Fruit fly (Drosophila melanogaster) whole organism, embryonic: ENCODE data around the gene Ppt1.

Experiments used
- ATbp ChIP-seq: fragments of 200-800 bp; sonication (Bioruptor generic); optimal IDR thresholded peaks from 2 replicates; lab custom pipeline; 2017; ENCODE audit warnings: missing biosample characterization, mild to moderate bottlenecking, missing genetic modification characterization, missing genetic modification reagents
- Blimp-1 ChIP-seq: fragments of 200-800 bp; sonication (Bioruptor generic); optimal IDR thresholded peaks from 3 replicates; lab custom pipeline; 2018; ENCODE audit warnings: missing biosample characterization, missing genetic modification characterization, mild to moderate bottlenecking, moderate library complexity, missing genetic modification reagents
- CG10147 ChIP-seq: fragments of 200-800 bp; sonication (Bioruptor generic); optimal IDR thresholded peaks from 2 replicates; lab custom pipeline; 2019; ENCODE audit warnings: missing biosample characterization, mild to moderate bottlenecking, missing genetic modification characterization, moderate library complexity
- CG10274 ChIP-seq: fragments of 200-800 bp; sonication (Bioruptor generic); optimal IDR thresholded peaks from 3 replicates; lab custom pipeline; 2017; ENCODE audit warnings: missing biosample characterization, mild to moderate bottlenecking, missing genetic modification characterization
- CG11560 ChIP-seq: fragments of 200-800 bp; sonication (Bioruptor generic); IDR thresholded peaks from 3 replicates; pipeline ENCODE4 v1.3.6; 2022; ENCODE audit warnings: missing biosample characterization, missing genetic modification characterization
- CG11695 ChIP-seq: fragments of 200-800 bp; sonication (Bioruptor generic); IDR thresholded peaks from 3 replicates; pipeline ENCODE4 v1.3.6; 2022; ENCODE audit warnings: missing biosample characterization, missing genetic modification characterization
- CG14860 ChIP-seq: fragments of 200-800 bp; sonication (Bioruptor generic); IDR thresholded peaks from 3 replicates; pipeline ENCODE4 v1.3.6; 2022; ENCODE audit warnings: missing biosample characterization, missing genetic modification characterization; ENCODE audit not compliant: partially characterized antibody
- CG16863 ChIP-seq: fragments of 200-800 bp; sonication (Bioruptor generic); optimal IDR thresholded peaks from 3 replicates; lab custom pipeline; 2016; ENCODE audit warnings: missing biosample characterization, missing genetic modification characterization
- CG17186 ChIP-seq: fragments of 200-800 bp; sonication (Bioruptor generic); optimal IDR thresholded peaks from 3 replicates; lab custom pipeline; 2017; ENCODE audit warnings: missing biosample characterization, missing genetic modification reagents, missing genetic modification characterization
- CG1792 ChIP-seq: fragments of 200-800 bp; sonication (Bioruptor generic); optimal IDR thresholded peaks from 2 replicates; lab custom pipeline; 2016; ENCODE audit warnings: missing biosample characterization, missing genetic modification characterization
- CG2120 ChIP-seq: fragments of 200-800 bp; sonication (Bioruptor generic); optimal IDR thresholded peaks from 3 replicates; lab custom pipeline; 2016; ENCODE audit warnings: missing biosample characterization, missing genetic modification characterization
- CG31365 ChIP-seq: fragments of 200-800 bp; sonication (Bioruptor generic); optimal IDR thresholded peaks from 2 replicates; lab custom pipeline; 2018; ENCODE audit warnings: missing biosample characterization, mild to moderate bottlenecking, missing genetic modification characterization
- CG6272 ChIP-seq: fragments of 200-800 bp; sonication (Bioruptor generic); IDR thresholded peaks from 2 replicates; pipeline ENCODE4 v1.3.6; 2022; ENCODE audit warnings: missing biosample characterization, missing genetic modification characterization
- CG6654 ChIP-seq: fragments of 200-800 bp; sonication (Bioruptor generic); optimal IDR thresholded peaks from 2 replicates; lab custom pipeline; 2017; ENCODE audit warnings: missing biosample characterization, mild to moderate bottlenecking, missing genetic modification characterization
- CG7271 ChIP-seq: fragments of 200-800 bp; sonication (Bioruptor generic); optimal IDR thresholded peaks from 2 replicates; lab custom pipeline; 2018; ENCODE audit warnings: missing biosample characterization, mild to moderate bottlenecking, missing genetic modification characterization, moderate library complexity
- CG8944 ChIP-seq: fragments of 200-800 bp; sonication (Bioruptor generic); optimal IDR thresholded peaks from 3 replicates; lab custom pipeline; 2016; ENCODE audit warnings: missing biosample characterization, missing genetic modification characterization
- Chrac-16 ChIP-seq: fragments of 200-800 bp; sonication (Bioruptor generic); optimal IDR thresholded peaks from 3 replicates; lab custom pipeline; 2016; ENCODE audit warnings: missing biosample characterization, missing genetic modification characterization
- Dll ChIP-seq: fragments of 200-800 bp; sonication (Bioruptor generic); IDR thresholded peaks from 4 replicates; pipeline ENCODE4 v1.3.6; 2022; ENCODE audit warnings: missing biosample characterization, missing genetic modification characterization; ENCODE audit not compliant: partially characterized antibody
- Eip74EF ChIP-seq, 2 experiments: fragments of 200-800 bp in 1 of 2; fragments of >200 bp in 1 of 2; sonication (Bioruptor generic) in 1 of 2; optimal IDR thresholded peaks; 2 replicates each; lab custom pipeline; 2017 to 2019; ENCODE audit warnings: missing biosample characterization in 2 of 2, missing genetic modification characterization in 2 of 2, mild to moderate bottlenecking in 1 of 2, moderate library complexity in 1 of 2
- Ets65A ChIP-seq: fragments of 200-800 bp; sonication (Bioruptor generic); peaks from one replicate; lab custom pipeline; 2016; ENCODE audit warnings: missing biosample characterization, missing genetic modification characterization
- HHEX ChIP-seq: fragments of 200-800 bp; sonication (Bioruptor generic); optimal IDR thresholded peaks from 3 replicates; lab custom pipeline; 2017; ENCODE audit warnings: missing biosample characterization, mild to moderate bottlenecking, missing genetic modification characterization, missing genetic modification reagents
- Hey ChIP-seq: fragments of 200-800 bp; sonication (Bioruptor generic); optimal IDR thresholded peaks from 3 replicates; lab custom pipeline; 2018; ENCODE audit warnings: missing biosample characterization, mild to moderate bottlenecking, missing genetic modification characterization
- Nf-YC ChIP-seq: fragments of 200-800 bp; optimal IDR thresholded peaks from 3 replicates; lab custom pipeline; 2019; ENCODE audit warnings: missing biosample characterization, mild to moderate bottlenecking, missing genetic modification characterization, moderate library complexity
- Oaz ChIP-seq: fragments of 200-800 bp; sonication (Bioruptor generic); IDR thresholded peaks from 2 replicates; pipeline ENCODE4 v1.3.6; 2022; ENCODE audit warnings: missing biosample characterization, missing genetic modification characterization
- Oli ChIP-seq: fragments of 200-800 bp; sonication (Bioruptor generic); optimal IDR thresholded peaks from 2 replicates; lab custom pipeline; 2018; ENCODE audit warnings: missing biosample characterization, mild to moderate bottlenecking, missing genetic modification characterization, moderate library complexity
- Rx ChIP-seq: fragments of 200-800 bp; sonication (Bioruptor generic); IDR thresholded peaks from 2 replicates; pipeline ENCODE4 v1.3.6; 2022; ENCODE audit warnings: missing biosample characterization, missing genetic modification characterization
- Xbp1 ChIP-seq: fragments of 200-800 bp; sonication (Bioruptor generic); optimal IDR thresholded peaks from 3 replicates; lab custom pipeline; 2016; ENCODE audit warnings: missing biosample characterization, mild to moderate bottlenecking, missing genetic modification characterization
- YL-1 ChIP-seq: fragments of 200-800 bp; sonication (Bioruptor generic); optimal IDR thresholded peaks from 3 replicates; lab custom pipeline; 2017; ENCODE audit warnings: missing biosample characterization, mild to moderate bottlenecking, missing genetic modification characterization
- ab ChIP-seq: fragments of 200-800 bp; sonication (Bioruptor generic); optimal IDR thresholded peaks from 2 replicates; lab custom pipeline; 2016; ENCODE audit warnings: missing biosample characterization, missing genetic modification characterization
- bbx ChIP-seq: fragments of 200-800 bp; sonication (Bioruptor generic); IDR thresholded peaks from 2 replicates; pipeline ENCODE4 v1.3.6; 2022; ENCODE audit warnings: missing biosample characterization, missing genetic modification characterization; ENCODE audit not compliant: partially characterized antibody
- br ChIP-seq: fragments of >200 bp; optimal IDR thresholded peaks from 2 replicates; lab custom pipeline; 2017
- chinmo ChIP-seq: fragments of 200-800 bp; sonication (Bioruptor generic); IDR thresholded peaks from 4 replicates; pipeline ENCODE4 v1.3.6; 2022; ENCODE audit warnings: missing biosample characterization, missing genetic modification characterization; ENCODE audit not compliant: partially characterized antibody
- en ChIP-seq: fragments of 200-800 bp; sonication (Bioruptor generic); optimal IDR thresholded peaks from 2 replicates; lab custom pipeline; 2016; ENCODE audit warnings: missing biosample characterization, missing genetic modification characterization
- fru ChIP-seq: fragments of >200 bp; optimal IDR thresholded peaks from 2 replicates; lab custom pipeline; 2017
- hth ChIP-seq: fragments of >200 bp; optimal IDR thresholded peaks from 2 replicates; lab custom pipeline; 2017; ENCODE audit warnings: inconsistent platforms
- jigr1 ChIP-seq: fragments of 200-800 bp; sonication (Bioruptor generic); IDR thresholded peaks from 3 replicates; pipeline ENCODE4 v1.3.6; 2022; ENCODE audit warnings: missing biosample characterization, missing genetic modification characterization
- kah ChIP-seq: fragments of 200-800 bp; sonication (Bioruptor generic); optimal IDR thresholded peaks from 2 replicates; lab custom pipeline; 2018; ENCODE audit warnings: missing biosample characterization, mild to moderate bottlenecking, missing genetic modification characterization
- lov ChIP-seq, 2 experiments: fragments of 200-800 bp in 1 of 2; fragments of >200 bp in 1 of 2; sonication (Bioruptor generic) in 1 of 2; IDR thresholded peaks in 1 of 2; optimal IDR thresholded peaks in 1 of 2; 2 replicates in 1 of 2; 3 replicates in 1 of 2; pipeline versions ENCODE4 v1.3.6 to Lab custom; 2017 to 2022; ENCODE audit warnings: missing biosample characterization in 1 of 2, missing genetic modification characterization in 1 of 2
- nau ChIP-seq: fragments of 200-800 bp; sonication (Bioruptor generic); optimal IDR thresholded peaks from 3 replicates; lab custom pipeline; 2017; ENCODE audit warnings: missing biosample characterization, mild to moderate bottlenecking, missing genetic modification characterization, missing genetic modification reagents
- nerfin-2 ChIP-seq: fragments of 200-800 bp; sonication (Bioruptor generic); IDR thresholded peaks from 2 replicates; pipeline ENCODE4 v1.3.6; 2022; ENCODE audit warnings: missing biosample characterization, missing genetic modification characterization; ENCODE audit not compliant: partially characterized antibody
- pnt ChIP-seq: fragments of 200-800 bp; sonication (Bioruptor generic); optimal IDR thresholded peaks from 3 replicates; lab custom pipeline; 2016; ENCODE audit warnings: missing biosample characterization, missing genetic modification characterization
- sc ChIP-seq, 3 experiments: fragments of >200 bp in 2 of 3; fragments of 200-800 bp in 1 of 3; sonication (Bioruptor generic) in 1 of 3; optimal IDR thresholded peaks; 2 replicates in 2 of 3; 3 replicates in 1 of 3; lab custom pipeline; 2017; ENCODE audit warnings: mild to moderate bottlenecking in 1 of 3, missing biosample characterization in 1 of 3, missing genetic modification characterization in 1 of 3, missing genetic modification reagents in 1 of 3
- sd ChIP-seq: fragments of 200-800 bp; sonication (Bioruptor generic); optimal IDR thresholded peaks from 3 replicates; lab custom pipeline; 2018; ENCODE audit warnings: missing biosample characterization, mild to moderate bottlenecking, missing genetic modification characterization, moderate library complexity
- z ChIP-seq: fragments of 200-800 bp; sonication (Bioruptor generic); IDR thresholded peaks from 3 replicates; pipeline ENCODE4 v1.3.6; 2022; ENCODE audit warnings: missing biosample characterization, missing genetic modification characterization
- zen ChIP-seq: fragments of 200-800 bp; sonication (Bioruptor generic); optimal IDR thresholded peaks from 3 replicates; lab custom pipeline; 2018; ENCODE audit warnings: missing biosample characterization, mild to moderate bottlenecking, missing genetic modification characterization, moderate library complexity

Gene Ppt1

dm6 chrX:8720213-8720612, 30.2 kb upstream of the Ppt1 start, which contains the start of gene CG1789 (continued):
- TF ChIP-seq CG14860 (GFP tag; lab: Robert Waterston, UW) (peak; percentile 89), CG10147 (no peak), CG11695 (GFP tag; lab: Robert Waterston, UW) (no peak)

DNA sequence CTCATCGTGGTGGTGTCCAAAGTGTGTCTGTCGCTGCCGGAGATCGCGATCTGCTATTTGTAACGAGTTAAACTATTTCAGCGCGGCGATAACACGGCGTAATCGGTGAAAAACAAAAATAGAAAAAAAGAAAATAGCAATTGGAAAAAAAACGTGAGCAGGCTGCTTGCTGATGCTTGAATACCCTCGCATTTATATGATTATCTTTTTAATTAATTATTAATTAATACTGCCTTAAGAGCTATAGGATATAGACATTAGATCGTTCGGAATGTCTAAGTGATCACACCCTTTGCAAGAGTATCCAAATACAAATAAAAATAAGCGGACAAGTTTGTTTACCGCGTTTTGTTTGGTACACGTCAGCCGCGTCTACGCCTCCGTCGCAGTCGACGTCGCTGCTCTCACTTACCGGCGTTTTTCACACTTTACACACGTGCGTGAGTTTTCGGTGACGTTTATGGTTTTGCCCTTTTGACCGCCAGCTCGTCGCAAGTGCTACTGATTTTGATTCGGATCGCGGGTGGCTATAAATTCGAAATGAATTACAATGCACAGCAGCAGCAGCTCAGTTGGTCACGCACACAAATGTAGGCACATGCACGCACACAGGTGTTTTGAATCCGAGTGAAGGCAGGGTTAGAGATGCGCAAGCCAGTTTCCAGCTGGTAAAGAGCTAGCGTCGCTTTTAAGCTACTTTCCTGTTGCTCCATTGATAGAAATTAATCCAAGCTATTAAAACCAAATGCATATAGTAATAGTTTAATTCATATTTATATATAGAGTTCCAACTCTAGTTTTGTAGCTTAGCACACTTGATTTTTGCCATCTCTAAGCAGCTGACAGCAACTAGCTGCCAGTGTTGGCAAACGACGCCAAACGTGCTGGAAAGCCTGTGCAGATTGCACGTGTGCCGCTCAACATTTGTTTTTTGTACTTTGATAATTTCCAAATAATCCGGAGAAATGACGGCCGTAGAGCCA, 24.3 kb upstream of the Ppt1 start, which contains the start of the genes CG2004 and CG1785:
Gene CG2004, minus strand, starts transcription at position 861 of the 983 bp plus-strand sequence.
Gene CG1785, plus strand, starts transcription at position 873 of the 983 bp plus-strand sequence.
- TF ChIP-seq lov (optimal IDR thresholded peaks at IDR 0.05; lab: Kevin White, UChicago) (no peak), lov (GFP tag; IDR thresholded peaks at IDR 0.05; lab: Robert Waterston, UW) (peak; percentile 93), nau (GFP tag; lab: Kevin White, UChicago) (peak; percentile 82), kah (GFP tag; lab: Kevin White, UChicago) (peak; percentile 88), CG17186 (GFP tag; lab: Kevin White, UChicago) (peak; percentile 78), CG8944 (GFP tag; lab: Kevin White, UChicago) (peak; percentile 85), Xbp1 (GFP tag; lab: Kevin White, UChicago) (peak; percentile 93), fru (lab: Kevin White, UChicago) (no peak), pnt (GFP tag; lab: Kevin White, UChicago) (peak; percentile 76), jigr1 (GFP tag; lab: Robert Waterston, UW) (no peak), YL-1 (GFP tag; lab: Kevin White, UChicago) (peak; percentile 88), Hey (tag; lab: Kevin White, UChicago) (peak; percentile 79), CG2120 (GFP tag; lab: Kevin White, UChicago) (peak; percentile 95), CG10274 (GFP tag; lab: Kevin White, UChicago) (peak; percentile 56), br (lab: Kevin White, UChicago) (no peak), CG6654 (GFP tag; lab: Kevin White, UChicago) (peak; percentile 68), CG7271 (tag; lab: Kevin White, UChicago) (peak; percentile 59), Blimp-1 (peak; percentile 84), ATbp (GFP tag; lab: Kevin White, UChicago) (peak; percentile 80), ab (GFP tag; lab: Kevin White, UChicago) (peak; percentile 56), Ets65A (GFP tag; lab: Kevin White, UChicago) (peak; percentile 97), nerfin-2 (peak; percentile 57), CG1792 (peak; percentile 72), sc (optimal IDR thresholded peaks at IDR 0.05; lab: Kevin White, UChicago) (no peak), sc (GFP tag; optimal IDR thresholded peaks at IDR 0.05; lab: Kevin White, UChicago) (peak; percentile 75), Eip74EF (GFP tag; optimal IDR thresholded peaks at IDR 0.05; lab: Kevin White, UChicago) (no peak), CG6272 (GFP tag; lab: Robert Waterston, UW) (peak; percentile 93), CG11695 (GFP tag; lab: Robert Waterston, UW) (peak; percentile 83), Nf-YC (tag; lab: Kevin White, UChicago) (peak; percentile 81), Oaz (GFP tag; lab: Robert Waterston, UW) (peak; percentile 90), CG31365 (peak; percentile 10), sd (tag; lab: Kevin White, UChicago) (peak; percentile 46), CG11560 (tag; lab: Robert Waterston, UW) (peak; percentile 77), CG16863 (GFP tag; lab: Kevin White, UChicago) (peak; percentile 82), chinmo (GFP tag; lab: Robert Waterston, UW) (0 out of 4 replicates have a peak, but pooled peaks have one; percentile 44), en (peak; percentile 13), Dll (GFP tag; lab: Robert Waterston, UW) (peak; percentile 87), Chrac-16 (GFP tag; lab: Kevin White, UChicago) (peak; percentile 94), HHEX (GFP tag; lab: Kevin White, UChicago) (peak; percentile 85), bbx (GFP tag; lab: Robert Waterston, UW) (peak; percentile 56; the same call in 1 of the 2 replicates), zen (tag; lab: Kevin White, UChicago) (peak; percentile 90), Rx (peak; percentile 93), hth (lab: Kevin White, UChicago) (no peak), Oli (tag; lab: Kevin White, UChicago) (peak; percentile 79), z (no peak)
